Fruit fly (Drosophila melanogaster) whole organism, embryonic: ENCODE data around the gene CG3513.

ENCODE experiments used
- ATbp ChIP-seq: fragments of 200-800 bp; sonication (Bioruptor generic); optimal IDR thresholded peaks from 2 replicates; lab custom pipeline; 2017; ENCODE audit warnings: missing biosample characterization, mild to moderate bottlenecking, missing genetic modification characterization, missing genetic modification reagents
- Abd-B ChIP-seq: fragments of 200-800 bp; sonication (Bioruptor generic); optimal IDR thresholded peaks from 2 replicates; lab custom pipeline; 2018; ENCODE audit warnings: missing biosample characterization, mild to moderate bottlenecking, missing genetic modification characterization, moderate library complexity
- CG10366 ChIP-seq: fragments of 200-800 bp; sonication (Bioruptor generic); IDR thresholded peaks from 2 replicates; pipeline ENCODE4 v1.3.6; 2022; ENCODE audit warnings: missing biosample characterization, missing genetic modification characterization
- CG10431 ChIP-seq: fragments of 200-800 bp; sonication (Bioruptor generic); optimal IDR thresholded peaks from 3 replicates; lab custom pipeline; 2018; ENCODE audit warnings: missing biosample characterization, mild to moderate bottlenecking, missing genetic modification characterization
- CG11247 ChIP-seq: fragments of 200-800 bp; sonication (Bioruptor generic); IDR thresholded peaks from 2 replicates; pipeline ENCODE4 v1.3.6; 2022; ENCODE audit warnings: missing biosample characterization, missing genetic modification characterization
- CG12299 ChIP-seq: fragments of 200-800 bp; sonication (Bioruptor generic); optimal IDR thresholded peaks from 2 replicates; lab custom pipeline; 2018; ENCODE audit warnings: missing biosample characterization, mild to moderate bottlenecking, missing genetic modification characterization
- CG12391 ChIP-seq: fragments of 200-800 bp; sonication (Bioruptor generic); optimal IDR thresholded peaks from 3 replicates; lab custom pipeline; 2018; ENCODE audit warnings: missing biosample characterization, mild to moderate bottlenecking, missing genetic modification characterization, moderate library complexity
- CG14860 ChIP-seq: fragments of 200-800 bp; sonication (Bioruptor generic); IDR thresholded peaks from 3 replicates; pipeline ENCODE4 v1.3.6; 2022; ENCODE audit warnings: missing biosample characterization, missing genetic modification characterization; ENCODE audit not compliant: partially characterized antibody
- CG15514 ChIP-seq: fragments of 200-800 bp; sonication (Bioruptor generic); optimal IDR thresholded peaks from 3 replicates; lab custom pipeline; 2017; ENCODE audit warnings: missing biosample characterization, missing genetic modification characterization, mild to moderate bottlenecking, moderate library complexity, missing genetic modification reagents
- CG16779 ChIP-seq: fragments of 200-800 bp; sonication (Bioruptor generic); IDR thresholded peaks from 2 replicates; pipeline ENCODE4 v1.3.6; 2022; ENCODE audit warnings: missing biosample characterization, missing genetic modification characterization
- CG17361 ChIP-seq: fragments of 200-800 bp; sonication (Bioruptor generic); IDR thresholded peaks from 3 replicates; pipeline ENCODE4 v1.3.6; 2022; ENCODE audit warnings: missing biosample characterization, missing genetic modification characterization
- CG4360 ChIP-seq: fragments of 200-800 bp; sonication (Bioruptor generic); IDR thresholded peaks from 2 replicates; pipeline ENCODE4 v1.3.6; 2022; ENCODE audit warnings: missing biosample characterization, missing genetic modification characterization
- CG4820 ChIP-seq: fragments of 200-800 bp; sonication (Bioruptor generic); optimal IDR thresholded peaks from 3 replicates; lab custom pipeline; 2016; ENCODE audit warnings: missing biosample characterization, missing genetic modification characterization
- CG6854 ChIP-seq: fragments of 200-800 bp; sonication (Bioruptor generic); optimal IDR thresholded peaks from 3 replicates; lab custom pipeline; 2017; ENCODE audit warnings: missing biosample characterization, mild to moderate bottlenecking, missing genetic modification characterization
- CG7963 ChIP-seq: fragments of 200-800 bp; sonication (Bioruptor generic); IDR thresholded peaks from 3 replicates; pipeline ENCODE4 v1.3.6; 2022; ENCODE audit warnings: missing biosample characterization, missing genetic modification characterization; ENCODE audit not compliant: partially characterized antibody
- CG8765 ChIP-seq: fragments of 200-800 bp; sonication (Bioruptor generic); IDR thresholded peaks from 2 replicates; pipeline ENCODE4 v1.3.6; 2022; ENCODE audit warnings: missing biosample characterization, missing genetic modification characterization
- D ChIP-seq, 2 experiments: fragments of 200-800 bp in 1 of 2; fragments of >200 bp in 1 of 2; sonication (Bioruptor generic) in 1 of 2; optimal IDR thresholded peaks; 2 replicates in 1 of 2; 3 replicates in 1 of 2; lab custom pipeline; 2017; ENCODE audit warnings: mild to moderate bottlenecking in 1 of 2, missing biosample characterization in 1 of 2, missing genetic modification characterization in 1 of 2, missing genetic modification reagents in 1 of 2
- D19A ChIP-seq: fragments of 200-800 bp; optimal IDR thresholded peaks from 3 replicates; lab custom pipeline; 2019; ENCODE audit warnings: missing biosample characterization, mild to moderate bottlenecking, missing genetic modification characterization, moderate library complexity
- D19B ChIP-seq: fragments of 200-800 bp; sonication (Bioruptor generic); optimal IDR thresholded peaks from 2 replicates; lab custom pipeline; 2017; ENCODE audit warnings: missing biosample characterization, mild to moderate bottlenecking, missing genetic modification characterization
- Hr3 ChIP-seq: fragments of 200-800 bp; sonication (Bioruptor generic); optimal IDR thresholded peaks from 3 replicates; lab custom pipeline; 2016; ENCODE audit warnings: missing biosample characterization, missing genetic modification characterization
- Meics ChIP-seq: fragments of 200-800 bp; sonication (Bioruptor generic); optimal IDR thresholded peaks from 2 replicates; lab custom pipeline; 2017; ENCODE audit warnings: missing biosample characterization, mild to moderate bottlenecking, missing genetic modification characterization
- Ptx1 ChIP-seq: fragments of 200-800 bp; sonication (Bioruptor generic); IDR thresholded peaks from 2 replicates; pipeline ENCODE4 v1.3.6; 2022; ENCODE audit warnings: missing biosample characterization, missing genetic modification characterization
- Sry-β ChIP-seq: fragments of 200-800 bp; sonication (Bioruptor generic); optimal IDR thresholded peaks from 2 replicates; lab custom pipeline; 2018; ENCODE audit warnings: missing biosample characterization, mild to moderate bottlenecking, missing genetic modification characterization, moderate library complexity
- Vsx1 ChIP-seq: fragments of 200-800 bp; sonication (Bioruptor generic); optimal IDR thresholded peaks from 2 replicates; lab custom pipeline; 2017; ENCODE audit warnings: missing biosample characterization, mild to moderate bottlenecking, missing genetic modification characterization, missing genetic modification reagents
- ash1 ChIP-seq: fragments of 200-800 bp; sonication (Bioruptor generic); optimal IDR thresholded peaks from 2 replicates; lab custom pipeline; 2018; ENCODE audit warnings: missing biosample characterization, mild to moderate bottlenecking, missing genetic modification characterization
- bcd ChIP-seq: fragments of 200-800 bp; sonication (Bioruptor generic); optimal IDR thresholded peaks from 2 replicates; lab custom pipeline; 2017; ENCODE audit warnings: missing biosample characterization, mild to moderate bottlenecking, missing genetic modification characterization
- chif ChIP-seq, 2 experiments: fragments of 200-800 bp; sonication (Bioruptor generic); optimal IDR thresholded peaks; 3 replicates each; lab custom pipeline; 2016; ENCODE audit warnings: missing biosample characterization in 2 of 2, missing genetic modification characterization in 2 of 2
- crol ChIP-seq: fragments of 200-800 bp; sonication (Bioruptor generic); IDR thresholded peaks from 2 replicates; pipeline ENCODE4 v1.3.6; 2022; ENCODE audit warnings: missing biosample characterization, missing genetic modification characterization
- cwo ChIP-seq: fragments of 200-800 bp; sonication (Bioruptor generic); optimal IDR thresholded peaks from 3 replicates; lab custom pipeline; 2017; ENCODE audit warnings: missing biosample characterization, missing genetic modification characterization, mild to moderate bottlenecking, moderate library complexity, missing genetic modification reagents
- dmrt11E ChIP-seq: fragments of 200-800 bp; sonication (Bioruptor generic); optimal IDR thresholded peaks from 3 replicates; lab custom pipeline; 2018; ENCODE audit warnings: missing biosample characterization, mild to moderate bottlenecking, missing genetic modification characterization, moderate library complexity
- ems ChIP-seq: fragments of 200-800 bp; sonication (Bioruptor generic); optimal IDR thresholded peaks from 3 replicates; lab custom pipeline; 2016; ENCODE audit warnings: missing biosample characterization, missing genetic modification characterization
- en ChIP-seq: fragments of 200-800 bp; sonication (Bioruptor generic); optimal IDR thresholded peaks from 2 replicates; lab custom pipeline; 2016; ENCODE audit warnings: missing biosample characterization, missing genetic modification characterization
- fd96Cb ChIP-seq: fragments of 200-800 bp; sonication (Bioruptor generic); optimal IDR thresholded peaks from 2 replicates; lab custom pipeline; 2018; ENCODE audit warnings: missing biosample characterization, mild to moderate bottlenecking, missing genetic modification characterization, moderate library complexity
- ftz-f1 ChIP-seq: fragments of 200-800 bp; sonication (Bioruptor generic); optimal IDR thresholded peaks from 2 replicates; lab custom pipeline; 2016; ENCODE audit warnings: missing biosample characterization, missing genetic modification characterization
- gcm ChIP-seq: fragments of 200-800 bp; sonication (Bioruptor generic); optimal IDR thresholded peaks from 2 replicates; lab custom pipeline; 2019; ENCODE audit warnings: missing biosample characterization, mild to moderate bottlenecking, missing genetic modification characterization, moderate library complexity
- gem ChIP-seq: fragments of 200-800 bp; sonication (Bioruptor generic); optimal IDR thresholded peaks from 2 replicates; lab custom pipeline; 2019; ENCODE audit warnings: missing biosample characterization, mild to moderate bottlenecking, missing genetic modification characterization, moderate library complexity
- hkb ChIP-seq, 2 experiments: fragments of 200-800 bp in 1 of 2; fragments of >200 bp in 1 of 2; sonication (Bioruptor generic) in 1 of 2; IDR thresholded peaks in 1 of 2; optimal IDR thresholded peaks in 1 of 2; 2 replicates each; pipeline versions ENCODE4 v1.3.6 to Lab custom; 2017 to 2022; ENCODE audit warnings: missing biosample characterization in 1 of 2, missing genetic modification characterization in 1 of 2
- inv ChIP-seq: fragments of 200-800 bp; sonication (Bioruptor generic); IDR thresholded peaks from 2 replicates; pipeline ENCODE4 v1.3.6; 2022; ENCODE audit warnings: missing biosample characterization, missing genetic modification characterization; ENCODE audit not compliant: partially characterized antibody
- jigr1 ChIP-seq: fragments of 200-800 bp; sonication (Bioruptor generic); IDR thresholded peaks from 3 replicates; pipeline ENCODE4 v1.3.6; 2022; ENCODE audit warnings: missing biosample characterization, missing genetic modification characterization
- lilli ChIP-seq: fragments of 200-800 bp; sonication (Bioruptor generic); optimal IDR thresholded peaks from 3 replicates; lab custom pipeline; 2016; ENCODE audit warnings: missing biosample characterization, missing genetic modification characterization
- nerfin-1 ChIP-seq: fragments of 200-800 bp; sonication (Bioruptor generic); optimal IDR thresholded peaks from 3 replicates; lab custom pipeline; 2019; ENCODE audit warnings: missing biosample characterization, mild to moderate bottlenecking, missing genetic modification characterization, moderate library complexity
- peb ChIP-seq: fragments of 200-800 bp; sonication (Bioruptor generic); IDR thresholded peaks from 2 replicates; pipeline ENCODE4 v1.3.6; 2022; ENCODE audit warnings: missing biosample characterization, missing genetic modification characterization
- salm ChIP-seq: fragments of 200-800 bp; sonication (Bioruptor generic); optimal IDR thresholded peaks from 2 replicates; lab custom pipeline; 2018; ENCODE audit warnings: missing biosample characterization, mild to moderate bottlenecking, missing genetic modification characterization
- schlank ChIP-seq: fragments of 200-800 bp; sonication (Bioruptor generic); optimal IDR thresholded peaks from 2 replicates; lab custom pipeline; 2018; ENCODE audit warnings: missing biosample characterization, mild to moderate bottlenecking, missing genetic modification characterization
- sd ChIP-seq: fragments of 200-800 bp; sonication (Bioruptor generic); optimal IDR thresholded peaks from 3 replicates; lab custom pipeline; 2018; ENCODE audit warnings: missing biosample characterization, mild to moderate bottlenecking, missing genetic modification characterization, moderate library complexity
- sob ChIP-seq: fragments of 200-800 bp; sonication (Bioruptor generic); IDR thresholded peaks from 2 replicates; pipeline ENCODE4 v1.3.6; 2022; ENCODE audit warnings: missing biosample characterization, missing genetic modification characterization
- sqz ChIP-seq: fragments of 200-800 bp; sonication (Bioruptor generic); optimal IDR thresholded peaks from 3 replicates; lab custom pipeline; 2018; ENCODE audit warnings: missing biosample characterization, mild to moderate bottlenecking, missing genetic modification characterization
- zen2 ChIP-seq: fragments of 200-800 bp; sonication (Bioruptor generic); IDR thresholded peaks from 3 replicates; pipeline ENCODE4 v1.3.6; 2022; ENCODE audit warnings: missing biosample characterization, missing genetic modification characterization; ENCODE audit not compliant: partially characterized antibody
- zfh2 ChIP-seq: fragments of 200-800 bp; sonication (Bioruptor generic); optimal IDR thresholded peaks from 2 replicates; lab custom pipeline; 2016; ENCODE audit warnings: missing biosample characterization, missing genetic modification characterization

CG3513 gene

dm6 chr2L:3712949-3713416 lies 20.0 kb upstream of the CG3513 start, which contains the start of the genes CG31955 and CG2818 (continued):
- TF ChIP-seq zen2 (GFP tag; lab: Robert Waterston, UW) (peak; percentile 38; the same call in 1 of the 3 replicates), zfh2 (no peak), Vsx1 (GFP tag; lab: Kevin White, UChicago) (no peak), CG15514 (GFP tag; lab: Kevin White, UChicago) (peak; percentile 41), CG14860 (GFP tag; lab: Robert Waterston, UW) (peak; percentile 21; the same call in 1 of the 3 replicates), CG11247 (no peak), en (GFP tag; lab: Kevin White, UChicago) (no peak), crol (GFP tag; lab: Robert Waterston, UW) (no peak), D19B (GFP tag; lab: Kevin White, UChicago) (no peak), CG4360 (GFP tag; lab: Robert Waterston, UW) (no peak), cwo (no peak), gem (tag; lab: Kevin White, UChicago) (no peak), peb (GFP tag; lab: Robert Waterston, UW) (no peak), CG10366 (no peak), ash1 (GFP tag; lab: Kevin White, UChicago) (no peak), D19A (tag; lab: Kevin White, UChicago) (no peak), nerfin-1 (tag; lab: Kevin White, UChicago) (no peak), hkb (optimal IDR thresholded peaks at IDR 0.05; lab: Kevin White, UChicago) (no peak), hkb (GFP tag; IDR thresholded peaks at IDR 0.05; lab: Robert Waterston, UW) (no peak), jigr1 (GFP tag; lab: Robert Waterston, UW) (no peak), CG16779 (no peak), salm (tag; lab: Kevin White, UChicago) (no peak), Ptx1 (GFP tag; lab: Robert Waterston, UW) (no peak), CG12299 (tag; lab: Kevin White, UChicago) (no peak), sob (no peak), bcd (no peak), ems (no peak), lilli (GFP tag; lab: Kevin White, UChicago) (peak; percentile 75), CG4820 (GFP tag; lab: Kevin White, UChicago) (no peak), CG7963 (GFP tag; lab: Robert Waterston, UW) (no peak), chif (GFP tag; optimal IDR thresholded peaks at IDR 0.05; lab: Kevin White, UChicago) (no peak), CG6854 (GFP tag; lab: Kevin White, UChicago) (no peak), Meics (GFP tag; lab: Kevin White, UChicago) (peak; percentile 9), D (optimal IDR thresholded peaks at IDR 0.05; lab: Kevin White, UChicago) (no peak), D (GFP tag; optimal IDR thresholded peaks at IDR 0.05; lab: Kevin White, UChicago) (no peak), CG8765 (no peak), sd (tag; lab: Kevin White, UChicago) (peak; percentile 51), dmrt11E (tag; lab: Kevin White, UChicago) (no peak), inv (peak; percentile 62), schlank (tag; lab: Kevin White, UChicago) (no peak), ftz-f1 (GFP tag; lab: Kevin White, UChicago) (no peak), ATbp (GFP tag; lab: Kevin White, UChicago) (no peak), Hr3 (GFP tag; lab: Kevin White, UChicago) (no peak), sqz (no peak), fd96Cb (no peak), Sry-β (GFP tag; lab: Kevin White, UChicago) (no peak), CG17361 (peak; percentile 38; the same call in 1 of the 3 replicates), Abd-B (GFP tag; lab: Kevin White, UChicago) (no peak), gcm (GFP tag; lab: Kevin White, UChicago) (no peak), CG10431 (no peak), CG12391 (tag; lab: Kevin White, UChicago) (peak; percentile 18)
